Worm (Caenorhabditis elegans) whole organism, L4 larva: Measurements from ENCODE around the gene W05B10.4.
A peak's percentile ranks its signal among the peaks of the same experiment; 100 is the strongest.

Source experiments
- F26F4.8 ChIP-seq: fragments of 200-800 bp; sonication (Bioruptor generic); conservative IDR thresholded peaks from 2 replicates; pipeline ENCODE4 v1.3.6; 2022; ENCODE audit warnings: missing genetic modification characterization, missing compliant biosample characterization
- F37D6.2 ChIP-seq: sonication (generic microtip); optimal IDR thresholded peaks from 2 replicates; lab custom pipeline; 2016; ENCODE audit warnings: mild to moderate bottlenecking, missing genetic modification characterization, missing compliant biosample characterization
- F49E8.2 ChIP-seq: sonication (generic microtip); optimal IDR thresholded peaks from 2 replicates; lab custom pipeline; 2016; ENCODE audit warnings: missing compliant biosample characterization, mild to moderate bottlenecking, missing genetic modification characterization, borderline replicate concordance
- T26A8.4 ChIP-seq: fragments of 200-800 bp; sonication (Bioruptor generic); IDR thresholded peaks from 2 replicates; pipeline ENCODE4 v1.3.6; 2022; ENCODE audit warnings: missing genetic modification characterization, missing compliant biosample characterization
- Y105C5A.15 ChIP-seq: fragments of 200-800 bp; sonication (Bioruptor generic); IDR thresholded peaks from 2 replicates; pipeline ENCODE4 v1.3.6; 2022; ENCODE audit warnings: missing genetic modification characterization, missing compliant biosample characterization
- ZK337.2 ChIP-seq: fragments of 200-800 bp; sonication (Bioruptor generic); IDR thresholded peaks from 2 replicates; pipeline ENCODE4 v1.3.6; 2022; ENCODE audit warnings: missing genetic modification reagents, missing genetic modification characterization, missing compliant biosample characterization
- aha-1 ChIP-seq: fragments of 150-350 bp; peaks from one replicate; lab custom pipeline; 2014; ENCODE audit warnings: missing biosample characterization, missing genetic modification characterization
- ceh-28 ChIP-seq: fragments of 150-350 bp; optimal IDR thresholded peaks from 2 replicates; lab custom pipeline; 2014; ENCODE audit warnings: missing biosample characterization, missing genetic modification reagents, missing genetic modification characterization
- ctbp-1 ChIP-seq: fragments of 200-800 bp; sonication (Bioruptor generic); IDR thresholded peaks from 2 replicates; pipeline ENCODE4 v1.3.6; 2022; ENCODE audit warnings: missing genetic modification reagents, missing genetic modification characterization, missing compliant biosample characterization
- daf-16 ChIP-seq, 3 experiments: sonication (generic microtip); optimal IDR thresholded peaks; 2 replicates each; lab custom pipeline; 2016 to 2017; ENCODE audit warnings: missing genetic modification characterization in 3 of 3, missing genetic modification reagents in 3 of 3, mild to moderate bottlenecking in 2 of 3, missing compliant biosample characterization in 2 of 3, missing biosample characterization in 1 of 3, moderate library complexity in 1 of 3
- dmd-6 ChIP-seq: fragments of 200-800 bp; sonication (Bioruptor generic); IDR thresholded peaks from 2 replicates; pipeline ENCODE4 v1.3.6; 2022; ENCODE audit warnings: missing genetic modification reagents, missing genetic modification characterization, missing compliant biosample characterization
- dpl-1 ChIP-seq: fragments of 150-350 bp; optimal IDR thresholded peaks from 2 replicates; lab custom pipeline; 2014; ENCODE audit warnings: missing biosample characterization, missing genetic modification reagents, missing genetic modification characterization
- hlh-30 ChIP-seq: sonication (generic microtip); optimal IDR thresholded peaks from 2 replicates; lab custom pipeline; 2017; ENCODE audit warnings: antibody characterized with exemption, mild to moderate bottlenecking, missing genetic modification characterization, missing compliant biosample characterization; ENCODE audit not compliant: insufficient read depth
- hmg-1.1 ChIP-seq: fragments of 200-800 bp; sonication (Bioruptor generic); IDR thresholded peaks from 2 replicates; pipeline ENCODE4 v1.3.6; 2022; ENCODE audit warnings: missing genetic modification reagents, missing genetic modification characterization, missing compliant biosample characterization
- jun-1 ChIP-seq: fragments of 150-350 bp; optimal IDR thresholded peaks from 2 replicates; lab custom pipeline; 2014; ENCODE audit warnings: missing biosample characterization, missing genetic modification reagents, missing genetic modification characterization
- lin-13 ChIP-seq: fragments of 150-350 bp; optimal IDR thresholded peaks from 2 replicates; lab custom pipeline; 2014; ENCODE audit warnings: missing biosample characterization, missing genetic modification reagents, missing genetic modification characterization
- madf-9 ChIP-seq: fragments of 200-800 bp; sonication (Bioruptor generic); conservative IDR thresholded peaks from 2 replicates; pipeline ENCODE4 v1.3.6; 2022; ENCODE audit warnings: missing genetic modification reagents, missing genetic modification characterization, missing compliant biosample characterization
- mes-2 ChIP-seq: sonication (generic microtip); optimal IDR thresholded peaks from 2 replicates; lab custom pipeline; 2016; ENCODE audit warnings: missing genotype, mild to moderate bottlenecking, missing genetic modification characterization, missing compliant biosample characterization; ENCODE audit not compliant: poor library complexity, severe bottlenecking
- mxl-2 ChIP-seq: fragments of 200-800 bp; sonication (Bioruptor generic); conservative IDR thresholded peaks from 2 replicates; pipeline ENCODE4 v1.3.6; 2022; ENCODE audit warnings: missing genetic modification reagents, missing genetic modification characterization, missing compliant biosample characterization
- nhr-10 ChIP-seq: fragments of 150-350 bp; optimal IDR thresholded peaks from 2 replicates; lab custom pipeline; 2014; ENCODE audit warnings: missing biosample characterization, missing genetic modification characterization
- nhr-11 ChIP-seq: fragments of 150-350 bp; optimal IDR thresholded peaks from 2 replicates; lab custom pipeline; 2014; ENCODE audit warnings: missing biosample characterization, missing genetic modification characterization
- nhr-237 ChIP-seq: sonication (generic microtip); optimal IDR thresholded peaks from 2 replicates; lab custom pipeline; 2017; ENCODE audit warnings: missing biosample characterization, missing genetic modification characterization
- nhr-25 ChIP-seq: sonication (generic microtip); optimal IDR thresholded peaks from 2 replicates; lab custom pipeline; 2017; ENCODE audit warnings: missing genetic modification characterization, mild to moderate bottlenecking, missing compliant biosample characterization, antibody characterized with exemption, moderate library complexity, borderline replicate concordance; ENCODE audit not compliant: insufficient read depth
- nhr-76 ChIP-seq: fragments of 150-350 bp; optimal IDR thresholded peaks from 2 replicates; lab custom pipeline; 2014; ENCODE audit warnings: missing biosample characterization, missing genetic modification characterization
- rbr-2 ChIP-seq: sonication (generic microtip); optimal IDR thresholded peaks from 2 replicates; lab custom pipeline; 2016; ENCODE audit warnings: missing genotype, missing genetic modification characterization, missing compliant biosample characterization
- set-16 ChIP-seq: fragments of 200-800 bp; sonication (Bioruptor generic); IDR thresholded peaks from 2 replicates; pipeline ENCODE4 v1.3.6; 2022; ENCODE audit warnings: missing genetic modification reagents, missing genetic modification characterization, missing compliant biosample characterization
- snpc-4 ChIP-seq: fragments of 150-350 bp; optimal IDR thresholded peaks from 2 replicates; lab custom pipeline; 2014; ENCODE audit warnings: missing biosample characterization, missing genetic modification characterization
- zag-1 ChIP-seq: fragments of 150-350 bp; optimal IDR thresholded peaks from 2 replicates; lab custom pipeline; 2014; ENCODE audit warnings: missing biosample characterization, missing genetic modification characterization
- ztf-11 ChIP-seq: fragments of 150-350 bp; optimal IDR thresholded peaks from 2 replicates; lab custom pipeline; 2014; ENCODE audit warnings: missing biosample characterization, missing genetic modification characterization

Gene W05B10.4

ce11 chrV:12711999-12712398, 44.0 kb downstream of the W05B10.4 start, which contains the start of gene R11D1.3:
R11D1.3 (minus strand) TSS chrV:12712099.
- no peak for TF ChIP-seq nhr-11 (tag; lab: Kevin White, UChicago)
- TF ChIP-seq jun-1 = no peak
- no peak for TF ChIP-seq Y105C5A.15 (GFP tag; lab: Robert Waterston, UW)
- TF ChIP-seq madf-9 (GFP tag; lab: Robert Waterston, UW) = no peak
- TF ChIP-seq daf-16 (GFP tag; optimal IDR thresholded peaks at IDR 0.05; lab: Kevin White, UChicago) = no peak
- TF ChIP-seq daf-16 (tag; optimal IDR thresholded peaks at IDR 0.05; lab: Kevin White, UChicago) = no peak
- TF ChIP-seq ztf-11 (tag; lab: Kevin White, UChicago) = no peak
- TF ChIP-seq, all 104 proteins: peak for 0

DNA sequence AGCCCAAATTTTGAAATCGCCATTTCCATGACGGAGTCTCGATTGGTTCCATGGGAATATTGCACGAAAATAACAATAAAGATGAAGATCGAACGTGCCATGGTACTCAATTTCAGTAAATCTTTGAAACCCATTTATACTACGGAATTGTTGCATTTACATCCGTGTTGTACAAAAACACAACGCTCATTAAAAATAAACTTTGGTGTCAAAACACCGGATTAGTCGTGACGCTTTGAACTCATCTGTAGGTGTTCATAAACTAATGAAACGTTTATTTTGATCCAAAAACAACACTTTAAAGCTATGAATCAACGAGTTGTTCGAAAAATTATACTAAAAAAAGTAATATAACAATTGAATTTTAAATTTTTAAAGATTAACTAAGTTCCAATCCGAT, 46.1 kb downstream of the W05B10.4 start, which contains the start of gene R11D1.4:
Gene R11D1.4 (minus strand): TSS at position 101 of the 400 bp plus-strand sequence.
- TF ChIP-seq F49E8.2 (tag; lab: Kevin White, UChicago) (no peak), nhr-10 (tag; lab: Kevin White, UChicago) (no peak), ceh-28 (tag; lab: Kevin White, UChicago) (no peak), lin-13 (GFP tag; lab: Kevin White, UChicago) (no peak), T26A8.4 (GFP tag; lab: Robert Waterston, UW) (no peak), dpl-1 (GFP tag; lab: Kevin White, UChicago) (no peak)

ce11 chrV:12716447-12716846, 48.4 kb downstream of the W05B10.4 start, which contains the start of gene str-178:
str-178 (minus strand) TSS chrV:12716547.
- no peak for TF ChIP-seq rbr-2 (tag; lab: Kevin White, UChicago)
- TF ChIP-seq snpc-4 (tag; lab: Kevin White, UChicago) = no peak
- no peak for TF ChIP-seq nhr-237
- no peak for TF ChIP-seq zag-1
- no peak for TF ChIP-seq ctbp-1
- no peak for TF ChIP-seq F37D6.2
- TF ChIP-seq F26F4.8 (GFP tag; lab: Robert Waterston, UW) = no peak
- TF ChIP-seq mes-2 (tag; lab: Kevin White, UChicago) = no peak
- TF ChIP-seq mxl-2 (GFP tag; lab: Robert Waterston, UW) = no peak
- no peak for TF ChIP-seq nhr-11 (tag; lab: Kevin White, UChicago)
- no peak for TF ChIP-seq ceh-28 (tag; lab: Kevin White, UChicago)
- TF ChIP-seq set-16 = no peak
- TF ChIP-seq nhr-25 = no peak
- no peak for TF ChIP-seq ZK337.2 (GFP tag; lab: Robert Waterston, UW)
- TF ChIP-seq hmg-1.1 (GFP tag; lab: Robert Waterston, UW) = no peak
- no peak for TF ChIP-seq jun-1
- no peak for TF ChIP-seq daf-16 (GFP tag; optimal IDR thresholded peaks at IDR 0.05; lab: Kevin White, UChicago)
- no peak for TF ChIP-seq daf-16 (tag; optimal IDR thresholded peaks at IDR 0.05; lab: Kevin White, UChicago)
- no peak for TF ChIP-seq dmd-6 (GFP tag; lab: Robert Waterston, UW)
- TF ChIP-seq hlh-30 (tag; lab: Kevin White, UChicago) = no peak

DNA sequence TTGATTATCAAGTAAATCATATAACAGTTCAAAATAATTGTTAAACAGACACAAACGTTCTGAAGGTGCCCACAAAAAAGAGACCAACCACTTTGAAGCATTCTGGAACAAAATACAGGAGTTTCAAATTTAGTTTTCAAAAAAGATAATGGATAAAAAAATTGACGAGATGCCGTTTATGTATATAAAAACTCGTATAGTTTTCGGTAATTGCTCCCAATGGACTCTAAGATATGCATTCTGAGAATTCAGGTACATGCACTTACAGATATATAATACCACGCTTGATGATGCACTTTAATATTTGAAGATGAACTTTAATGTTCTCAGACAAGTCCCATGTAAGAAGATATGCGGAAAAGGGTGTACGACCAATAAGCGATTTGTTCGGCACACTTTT, 50.6 kb downstream of the W05B10.4 start, which contains the start of gene str-181:
Gene str-181 (minus strand): TSS at position 101 of the 400 bp plus-strand sequence.
- TF ChIP-seq nhr-76 (tag; lab: Kevin White, UChicago) (no peak), aha-1 (tag; lab: Kevin White, UChicago) (peak; percentile 56)
- TF ChIP-seq, all 104 proteins: peak for 1
